Worm (Caenorhabditis elegans): Measurements from ENCODE around the gene ZK1290.10.

- TF ChIP-seq ama-1 (optimal IDR thresholded peaks at IDR 0.05) (no peak), tbx-11 (GFP tag; IDR thresholded peaks at IDR 0.05) (no peak), sea-1 (GFP tag; conservative IDR thresholded peaks at IDR 0.05) (no peak), hmg-4 (GFP tag; optimal IDR thresholded peaks at IDR 0.05) (no peak)
These were observed 5.7 kb downstream of the ZK1290.10 start, which contains the start of gene fbxa-224 for ce11 chrII:7548044-7548443.
